Worm (Caenorhabditis elegans): ENCODE results near the gene ztf-31.
A peak's percentile ranks its signal among the peaks of the same experiment; 100 is the strongest.

ztf-31 gene

DNA sequence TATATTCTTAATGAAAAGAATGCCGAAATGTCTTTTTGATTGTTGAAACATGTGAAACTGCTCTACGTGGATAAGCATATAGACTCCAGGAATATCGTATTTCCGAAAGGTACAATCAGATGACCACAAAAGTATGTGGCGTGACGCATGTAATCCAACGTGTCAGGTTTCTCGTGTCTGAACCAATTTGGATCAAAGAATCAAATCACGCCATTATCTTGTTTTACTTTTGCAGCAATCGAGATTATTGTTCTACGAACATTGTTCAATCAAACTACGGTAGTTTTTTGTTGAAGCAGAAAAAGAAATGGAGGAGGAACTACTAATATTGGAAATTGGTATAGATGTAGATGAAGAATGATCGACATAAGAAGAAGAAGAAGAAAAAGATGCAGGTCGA lies 32.6 kb downstream of the ztf-31 start (continued):
- TF ChIP-seq mxl-2 (GFP tag; conservative IDR thresholded peaks at IDR 0.05): no peak
- no peak for TF ChIP-seq Y105C5A.15 (GFP tag; IDR thresholded peaks at IDR 0.05)
- TF ChIP-seq dmd-6 (GFP tag; IDR thresholded peaks at IDR 0.05): 0 out of 2 replicates have a peak, but pooled peaks have one; percentile 35
- no peak for TF ChIP-seq ama-1 (optimal IDR thresholded peaks at IDR 0.05)
- no peak for TF ChIP-seq Y5F2A.4 (GFP tag; optimal IDR thresholded peaks at IDR 0.05)
- no peak for TF ChIP-seq nhr-48 (tag; optimal IDR thresholded peaks at IDR 0.05)
- TF ChIP-seq jun-1 (tag; optimal IDR thresholded peaks at IDR 0.05): no peak
- no peak for TF ChIP-seq zfp-3 (GFP tag; conservative IDR thresholded peaks at IDR 0.05)
- no peak for TF ChIP-seq tra-1 (GFP tag; IDR thresholded peaks at IDR 0.05)

DNA sequence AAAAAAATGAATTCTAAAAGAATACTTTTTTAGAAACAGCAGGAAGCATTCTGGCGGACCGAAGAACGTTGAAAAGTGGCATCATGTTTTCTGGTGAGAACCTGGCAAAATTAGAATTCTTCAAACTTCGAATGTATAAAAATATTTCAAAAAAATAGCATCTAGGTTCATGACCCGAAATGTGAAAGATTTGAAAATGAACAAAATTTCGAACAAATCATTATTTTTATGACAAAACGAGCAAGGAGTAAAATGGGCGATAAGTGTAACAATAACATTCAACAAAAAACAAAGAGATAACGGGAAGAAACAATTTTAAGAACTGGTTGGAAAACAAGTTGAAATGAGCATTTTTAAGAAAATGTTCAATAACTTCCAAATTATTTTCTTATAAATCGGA lies 34.1 kb downstream of the ztf-31 start, which contains the start of gene psd-1:
TSS of gene psd-1 (minus strand) at position 101 of the 400 bp plus-strand sequence.
- TF ChIP-seq ceh-32 (tag; optimal IDR thresholded peaks at IDR 0.05; ENCODE audit: poor library complexity) (no peak), mxl-2 (GFP tag; conservative IDR thresholded peaks at IDR 0.05) (no peak), mxl-3 (GFP tag; optimal IDR thresholded peaks at IDR 0.05) (no peak), F37D6.2 (tag; optimal IDR thresholded peaks at IDR 0.05) (no peak)

DNA sequence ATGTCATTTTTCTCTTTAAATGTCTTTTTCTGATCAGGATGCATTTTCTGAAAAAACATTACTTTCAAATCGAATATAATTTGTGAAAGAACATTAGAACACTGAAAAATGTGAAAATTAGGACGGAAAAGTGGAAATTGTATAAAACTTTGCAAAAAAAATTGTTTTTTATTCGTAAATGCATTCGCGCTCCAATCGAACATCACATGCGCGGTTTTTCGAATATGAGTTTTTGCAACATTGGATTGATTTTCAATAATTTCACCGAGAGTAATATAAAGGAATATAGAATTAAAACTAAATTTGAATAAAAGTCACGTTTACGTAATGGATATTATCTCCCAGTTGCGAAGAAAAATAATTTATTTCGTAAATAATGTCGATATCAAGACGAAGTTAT lies 36.1 kb downstream of the ztf-31 start, which contains the start of the genes spot-1 and B0361.11:
TSS of gene spot-1 (minus strand) at position 47 of the 400 bp plus-strand sequence.
TSS of gene B0361.11 (plus strand) at position 372 of the 400 bp plus-strand sequence.
- TF ChIP-seq dve-1 (tag; optimal IDR thresholded peaks at IDR 0.05; ENCODE audit: insufficient read depth) (peak; percentile 52), ztf-11 (tag; optimal IDR thresholded peaks at IDR 0.05) (no peak), zip-2 (tag; optimal IDR thresholded peaks at IDR 0.05) (peak; percentile 3), T20F7.1 (GFP tag; optimal IDR thresholded peaks at IDR 0.05) (peak; percentile 56), nhr-76 (tag; optimal IDR thresholded peaks at IDR 0.05) (no peak), spr-3 (GFP tag; optimal IDR thresholded peaks at IDR 0.05) (no peak), zag-1 (tag; optimal IDR thresholded peaks at IDR 0.05) (no peak), gei-8 (GFP tag; optimal IDR thresholded peaks at IDR 0.05) (no peak), arid-1 (GFP tag; conservative IDR thresholded peaks at IDR 0.05) (no peak), lsy-2 (tag; optimal IDR thresholded peaks at IDR 0.05) (peak in 1 of 2 experiments; percentile 78), hmg-1.1 (GFP tag; IDR thresholded peaks at IDR 0.05) (0 out of 2 replicates have a peak, but pooled peaks have one; percentile 9), fkh-10 (GFP tag; optimal IDR thresholded peaks at IDR 0.05) (no peak), zip-11 (GFP tag; IDR thresholded peaks at IDR 0.05) (no peak), nhr-111 (GFP tag; optimal IDR thresholded peaks at IDR 0.05) (no peak), attf-4 (tag; optimal IDR thresholded peaks at IDR 0.05) (no peak), nhr-28 (tag; optimal IDR thresholded peaks at IDR 0.05) (peak; percentile 20), lin-39 (tag; optimal IDR thresholded peaks at IDR 0.05) (no peak), daf-19 (GFP tag; conservative IDR thresholded peaks at IDR 0.05) (no peak), lin-38 (GFP tag; IDR thresholded peaks at IDR 0.05) (peak; percentile 93), daf-16 (GFP tag; optimal IDR thresholded peaks at IDR 0.05) (no peak), daf-16 (tag; optimal IDR thresholded peaks at IDR 0.05) (peak; percentile 28), Y105C5A.15 (GFP tag; IDR thresholded peaks at IDR 0.05) (no peak), ceh-44 (GFP tag; IDR thresholded peaks at IDR 0.05) (no peak), unc-62 (GFP tag; optimal IDR thresholded peaks at IDR 0.05 in 1 of 2) (peak in 1 of 2 experiments; percentile 30), unc-62 (tag; optimal IDR thresholded peaks at IDR 0.05) (no peak), snpc-1.2 (GFP tag; IDR thresholded peaks at IDR 0.05) (no peak), F49E8.2 (tag; optimal IDR thresholded peaks at IDR 0.05; ENCODE audit: borderline replicate concordance) (no peak), duxl-1 (tag; optimal IDR thresholded peaks at IDR 0.05; ENCODE audit: poor library complexity) (no peak), nhr-10 (tag; optimal IDR thresholded peaks at IDR 0.05) (no peak), ceh-28 (tag; optimal IDR thresholded peaks at IDR 0.05) (no peak), snpc-4 (tag; optimal IDR thresholded peaks at IDR 0.05) (no peak), hlh-30 (tag; optimal IDR thresholded peaks at IDR 0.05; ENCODE audit: insufficient read depth) (peak; percentile 78), pqm-1 (tag; optimal IDR thresholded peaks at IDR 0.05) (no peak), cey-2 (tag; optimal IDR thresholded peaks at IDR 0.05; ENCODE audit: borderline replicate concordance, insufficient read depth) (no peak), nhr-6 (tag; optimal IDR thresholded peaks at IDR 0.05) (peak; percentile 81), nhr-48 (tag; optimal IDR thresholded peaks at IDR 0.05) (no peak), nhr-77 (tag; optimal IDR thresholded peaks at IDR 0.05) (peak; percentile 23), mep-1 (tag; optimal IDR thresholded peaks at IDR 0.05) (peak; percentile 33)
